Worm (Caenorhabditis elegans) whole organism, L4 larva: Measurements from ENCODE around the gene rpn-5.
"Not testable (repeated sequence)": the region's sequence is repeated elsewhere in the genome, so short reads cannot be mapped to it uniquely, and the experiment has no call there.

Source experiments
- F49E8.2 ChIP-seq: sonication (generic microtip); optimal IDR thresholded peaks from 2 replicates; lab custom pipeline; 2016; ENCODE audit warnings: missing compliant biosample characterization, mild to moderate bottlenecking, missing genetic modification characterization, borderline replicate concordance
- T26A8.4 ChIP-seq: fragments of 200-800 bp; sonication (Bioruptor generic); IDR thresholded peaks from 2 replicates; pipeline ENCODE4 v1.3.6; 2022; ENCODE audit warnings: missing genetic modification characterization, missing compliant biosample characterization
- Y48G9A.11 ChIP-seq: fragments of 200-800 bp; sonication (Bioruptor generic); IDR thresholded peaks from 2 replicates; pipeline ENCODE4 v1.3.6; 2022; ENCODE audit warnings: missing genetic modification reagents, missing genetic modification characterization, missing compliant biosample characterization
- Y75B8A.6 ChIP-seq: fragments of 200-800 bp; sonication (Bioruptor generic); IDR thresholded peaks from 2 replicates; pipeline ENCODE4 v1.3.6; 2022; ENCODE audit warnings: missing genetic modification reagents, missing genetic modification characterization, missing compliant biosample characterization
- ZK337.2 ChIP-seq: fragments of 200-800 bp; sonication (Bioruptor generic); IDR thresholded peaks from 2 replicates; pipeline ENCODE4 v1.3.6; 2022; ENCODE audit warnings: missing genetic modification reagents, missing genetic modification characterization, missing compliant biosample characterization
- arid-1 ChIP-seq: fragments of 200-800 bp; sonication (Bioruptor generic); conservative IDR thresholded peaks from 2 replicates; pipeline ENCODE4 v1.3.6; 2022; ENCODE audit warnings: missing genetic modification reagents, missing genetic modification characterization, missing compliant biosample characterization
- ceh-20 ChIP-seq: fragments of 200-800 bp; sonication (Bioruptor generic); IDR thresholded peaks from 2 replicates; pipeline ENCODE4 v1.3.6; 2022; ENCODE audit warnings: missing genetic modification reagents, missing genetic modification characterization, missing compliant biosample characterization
- ceh-28 ChIP-seq: fragments of 150-350 bp; optimal IDR thresholded peaks from 2 replicates; lab custom pipeline; 2014; ENCODE audit warnings: missing biosample characterization, missing genetic modification reagents, missing genetic modification characterization
- ceh-44 ChIP-seq: fragments of 200-800 bp; sonication (Bioruptor generic); IDR thresholded peaks from 2 replicates; pipeline ENCODE4 v1.3.6; 2022; ENCODE audit warnings: missing genetic modification reagents, missing genetic modification characterization, missing compliant biosample characterization
- ctbp-1 ChIP-seq: fragments of 200-800 bp; sonication (Bioruptor generic); IDR thresholded peaks from 2 replicates; pipeline ENCODE4 v1.3.6; 2022; ENCODE audit warnings: missing genetic modification reagents, missing genetic modification characterization, missing compliant biosample characterization
- daf-16 ChIP-seq, 3 experiments: sonication (generic microtip); optimal IDR thresholded peaks; 2 replicates each; lab custom pipeline; 2016 to 2017; ENCODE audit warnings: missing genetic modification characterization in 3 of 3, missing genetic modification reagents in 3 of 3, mild to moderate bottlenecking in 2 of 3, missing compliant biosample characterization in 2 of 3, missing biosample characterization in 1 of 3, moderate library complexity in 1 of 3
- dmd-6 ChIP-seq: fragments of 200-800 bp; sonication (Bioruptor generic); IDR thresholded peaks from 2 replicates; pipeline ENCODE4 v1.3.6; 2022; ENCODE audit warnings: missing genetic modification reagents, missing genetic modification characterization, missing compliant biosample characterization
- dmd-8 ChIP-seq: fragments of 200-800 bp; sonication (Bioruptor generic); IDR thresholded peaks from 2 replicates; pipeline ENCODE4 v1.3.6; 2022; ENCODE audit warnings: missing genetic modification characterization, missing compliant biosample characterization
- dmd-9 ChIP-seq: fragments of 200-800 bp; sonication (Bioruptor generic); IDR thresholded peaks from 2 replicates; pipeline ENCODE4 v1.3.6; 2022; ENCODE audit warnings: missing genetic modification reagents, missing genetic modification characterization, missing compliant biosample characterization
- dve-1 ChIP-seq: sonication (generic microtip); optimal IDR thresholded peaks from 2 replicates; lab custom pipeline; 2017; ENCODE audit warnings: antibody characterized with exemption, mild to moderate bottlenecking, missing genetic modification characterization, missing compliant biosample characterization; ENCODE audit not compliant: insufficient read depth
- hif-1 ChIP-seq, 2 experiments: sonication (generic microtip); optimal IDR thresholded peaks; 2 replicates each; lab custom pipeline; 2016 to 2017; ENCODE audit warnings: missing compliant biosample characterization in 2 of 2, missing genetic modification characterization in 2 of 2, missing genetic modification reagents in 2 of 2, missing genotype in 2 of 2, mild to moderate bottlenecking in 1 of 2
- hlh-11 ChIP-seq: fragments of 200-800 bp; sonication (Bioruptor generic); optimal IDR thresholded peaks from 2 replicates; lab custom pipeline; 2018; ENCODE audit warnings: mild to moderate bottlenecking, missing genetic modification characterization, missing compliant biosample characterization
- hlh-30 ChIP-seq: sonication (generic microtip); optimal IDR thresholded peaks from 2 replicates; lab custom pipeline; 2017; ENCODE audit warnings: antibody characterized with exemption, mild to moderate bottlenecking, missing genetic modification characterization, missing compliant biosample characterization; ENCODE audit not compliant: insufficient read depth
- hmg-1.1 ChIP-seq: fragments of 200-800 bp; sonication (Bioruptor generic); IDR thresholded peaks from 2 replicates; pipeline ENCODE4 v1.3.6; 2022; ENCODE audit warnings: missing genetic modification reagents, missing genetic modification characterization, missing compliant biosample characterization
- lin-1 ChIP-seq: fragments of 200-800 bp; sonication (Bioruptor generic); IDR thresholded peaks from 2 replicates; pipeline ENCODE4 v1.3.6; 2022; ENCODE audit warnings: missing genetic modification reagents, missing genetic modification characterization, missing compliant biosample characterization
- lin-13 ChIP-seq: fragments of 150-350 bp; optimal IDR thresholded peaks from 2 replicates; lab custom pipeline; 2014; ENCODE audit warnings: missing biosample characterization, missing genetic modification reagents, missing genetic modification characterization
- lin-15B ChIP-seq: fragments of 150-350 bp; sonication (generic microtip); optimal IDR thresholded peaks from 3 replicates; lab custom pipeline; 2014; ENCODE audit warnings: missing biosample characterization, missing genetic modification characterization
- lin-29 ChIP-seq: fragments of 200-800 bp; sonication (Bioruptor generic); IDR thresholded peaks from 2 replicates; pipeline ENCODE4 v1.3.6; 2022; ENCODE audit warnings: missing genetic modification reagents, missing genetic modification characterization, missing compliant biosample characterization
- lin-38 ChIP-seq: fragments of 200-800 bp; sonication (Bioruptor generic); IDR thresholded peaks from 2 replicates; pipeline ENCODE4 v1.3.6; 2022; ENCODE audit warnings: missing genetic modification reagents, missing genetic modification characterization, missing compliant biosample characterization
- lsy-2 ChIP-seq, 2 experiments: fragments of 150-350 bp in 1 of 2; sonication (generic microtip) in 1 of 2; optimal IDR thresholded peaks; 2 replicates each; lab custom pipeline; 2014 to 2017; ENCODE audit warnings: missing biosample characterization in 2 of 2, missing genetic modification characterization in 2 of 2
- madf-5 ChIP-seq, 2 experiments: fragments of 200-800 bp; sonication (Bioruptor generic); IDR thresholded peaks; 2 replicates each; pipeline ENCODE4 v1.3.6; 2022; ENCODE audit warnings: missing compliant biosample characterization in 2 of 2, missing genetic modification characterization in 2 of 2
- mdl-1 ChIP-seq, 2 experiments: fragments of 150-350 bp in 1 of 2; sonication (generic microtip) in 1 of 2; optimal IDR thresholded peaks; 2 replicates each; lab custom pipeline; 2014 to 2017; ENCODE audit warnings: missing biosample characterization in 2 of 2, missing genetic modification characterization in 2 of 2
- mdt-29 ChIP-seq: fragments of 200-800 bp; sonication (Bioruptor generic); IDR thresholded peaks from 2 replicates; pipeline ENCODE4 v1.3.6; 2022; ENCODE audit warnings: missing genetic modification reagents, missing genetic modification characterization, missing compliant biosample characterization
- mep-1 ChIP-seq: fragments of 150-350 bp; sonication (generic microtip); optimal IDR thresholded peaks from 3 replicates; lab custom pipeline; 2014; ENCODE audit warnings: missing biosample characterization, missing genetic modification characterization
- mes-2 ChIP-seq: sonication (generic microtip); optimal IDR thresholded peaks from 2 replicates; lab custom pipeline; 2016; ENCODE audit warnings: missing genotype, mild to moderate bottlenecking, missing genetic modification characterization, missing compliant biosample characterization; ENCODE audit not compliant: poor library complexity, severe bottlenecking
- mxl-2 ChIP-seq: fragments of 200-800 bp; sonication (Bioruptor generic); conservative IDR thresholded peaks from 2 replicates; pipeline ENCODE4 v1.3.6; 2022; ENCODE audit warnings: missing genetic modification reagents, missing genetic modification characterization, missing compliant biosample characterization
- nhr-102 ChIP-seq: sonication (generic microtip); optimal IDR thresholded peaks from 2 replicates; lab custom pipeline; 2016; ENCODE audit warnings: mild to moderate bottlenecking, missing genetic modification characterization, moderate library complexity, missing compliant biosample characterization
- nhr-11 ChIP-seq: fragments of 150-350 bp; optimal IDR thresholded peaks from 2 replicates; lab custom pipeline; 2014; ENCODE audit warnings: missing biosample characterization, missing genetic modification characterization
- nhr-28 ChIP-seq: fragments of 150-350 bp; optimal IDR thresholded peaks from 2 replicates; lab custom pipeline; 2014; ENCODE audit warnings: missing biosample characterization, missing genetic modification characterization
- nhr-42 ChIP-seq: fragments of 200-800 bp; sonication (Bioruptor generic); IDR thresholded peaks from 2 replicates; pipeline ENCODE4 v1.3.6; 2022; ENCODE audit warnings: missing genetic modification characterization, missing compliant biosample characterization
- nhr-48 ChIP-seq: sonication (generic microtip); optimal IDR thresholded peaks from 2 replicates; lab custom pipeline; 2016; ENCODE audit warnings: mild to moderate bottlenecking, missing genetic modification characterization, missing compliant biosample characterization
- nhr-6 ChIP-seq: fragments of 150-350 bp; optimal IDR thresholded peaks from 2 replicates; lab custom pipeline; 2014; ENCODE audit warnings: missing biosample characterization, missing genetic modification characterization
- nhr-77 ChIP-seq: fragments of 150-350 bp; optimal IDR thresholded peaks from 2 replicates; lab custom pipeline; 2014; ENCODE audit warnings: missing biosample characterization, missing genetic modification characterization
- pha-4 ChIP-seq, 2 experiments: fragments of 150-350 bp in 1 of 2; fragments of 200-800 bp in 1 of 2; sonication (Bioruptor generic) in 1 of 2; IDR thresholded peaks in 1 of 2; optimal IDR thresholded peaks in 1 of 2; 2 replicates each; pipeline versions ENCODE4 v1.3.6 to Lab custom; 2014 to 2022; ENCODE audit warnings: missing genetic modification characterization in 2 of 2, missing genetic modification reagents in 2 of 2, missing biosample characterization in 1 of 2, missing compliant biosample characterization in 1 of 2
- saeg-2 ChIP-seq: fragments of 200-800 bp; sonication (Bioruptor generic); IDR thresholded peaks from 2 replicates; pipeline ENCODE4 v1.3.6; 2022; ENCODE audit warnings: missing genetic modification reagents, missing genetic modification characterization, missing compliant biosample characterization
- set-16 ChIP-seq: fragments of 200-800 bp; sonication (Bioruptor generic); IDR thresholded peaks from 2 replicates; pipeline ENCODE4 v1.3.6; 2022; ENCODE audit warnings: missing genetic modification reagents, missing genetic modification characterization, missing compliant biosample characterization
- snpc-1.2 ChIP-seq: fragments of 200-800 bp; sonication (Bioruptor generic); IDR thresholded peaks from 2 replicates; pipeline ENCODE4 v1.3.6; 2022; ENCODE audit warnings: missing genetic modification reagents, missing genetic modification characterization, missing compliant biosample characterization
- spr-1 ChIP-seq: sonication (generic microtip); optimal IDR thresholded peaks from 2 replicates; lab custom pipeline; 2016; ENCODE audit warnings: mild to moderate bottlenecking, missing genetic modification characterization, missing compliant biosample characterization
- tra-1 ChIP-seq: fragments of 200-800 bp; sonication (Bioruptor generic); IDR thresholded peaks from 2 replicates; pipeline ENCODE4 v1.3.6; 2022; ENCODE audit warnings: missing genetic modification reagents, missing genetic modification characterization, missing compliant biosample characterization
- vab-7 ChIP-seq: fragments of 200-800 bp; sonication (Bioruptor generic); IDR thresholded peaks from 2 replicates; pipeline ENCODE4 v1.3.6; 2022; ENCODE audit warnings: missing genetic modification reagents, missing genetic modification characterization, missing compliant biosample characterization
- zfp-3 ChIP-seq: fragments of 200-800 bp; sonication (Bioruptor generic); conservative IDR thresholded peaks from 2 replicates; pipeline ENCODE4 v1.3.6; 2022; ENCODE audit warnings: missing genetic modification reagents, missing genetic modification characterization, missing compliant biosample characterization

Gene rpn-5

DNA sequence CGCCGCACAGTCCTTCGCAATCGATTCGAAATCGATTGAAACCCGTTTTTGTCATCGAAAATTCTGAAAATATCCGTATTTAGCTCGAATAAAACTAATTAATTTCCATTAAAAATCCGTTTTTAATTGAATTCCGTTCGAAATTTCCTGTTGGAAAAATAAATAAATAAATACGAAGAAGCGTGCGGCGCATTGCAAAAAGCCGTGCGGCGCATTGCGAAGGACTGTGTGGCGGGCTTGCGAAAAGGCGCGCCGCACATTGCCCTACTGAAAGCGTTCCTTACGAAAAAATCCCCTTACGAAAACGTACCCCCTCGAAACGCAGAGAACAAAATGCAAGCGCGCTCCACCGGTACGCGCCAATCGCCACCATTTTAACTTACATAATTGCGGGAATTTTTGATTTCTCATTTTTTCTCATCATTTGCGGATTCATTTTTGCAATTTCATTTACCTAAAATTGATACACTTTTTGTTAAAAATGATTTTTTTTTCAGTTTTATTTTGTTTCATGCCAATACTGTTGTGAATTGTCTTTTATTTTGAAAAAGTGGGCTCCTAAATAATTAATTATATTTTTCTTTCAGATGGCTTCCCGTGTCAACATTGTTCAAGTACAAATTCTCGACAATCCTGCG, 3.4 kb upstream of the rpn-5 start, which contains the start of gene unc-85:
Gene unc-85 (plus strand): TSS at position 588 of the 638 bp plus-strand sequence.
- peak; percentile 93 for TF ChIP-seq hmg-1.1 (GFP tag; lab: Robert Waterston, UW)
- peak; percentile 88 for TF ChIP-seq nhr-42 (GFP tag; lab: Robert Waterston, UW)
- TF ChIP-seq ctbp-1 (GFP tag; lab: Robert Waterston, UW): peak; percentile 87
- TF ChIP-seq arid-1 (GFP tag; lab: Robert Waterston, UW): peak; percentile 87
- TF ChIP-seq lin-38 (GFP tag; lab: Robert Waterston, UW): peak; percentile 99
- peak; percentile 67 for TF ChIP-seq lin-15B (tag; lab: Kevin White, UChicago)
- peak; percentile 15 for TF ChIP-seq nhr-28 (tag; lab: Kevin White, UChicago)
- peak; percentile 24 for TF ChIP-seq lin-13 (GFP tag; lab: Kevin White, UChicago)
- TF ChIP-seq mdt-29 (GFP tag; lab: Robert Waterston, UW): peak; percentile 57; the same call in 1 of the 2 replicates
- TF ChIP-seq daf-16 (GFP tag; optimal IDR thresholded peaks at IDR 0.05; lab: Kevin White, UChicago): peak in 1 of 2 experiments; percentile 41
- peak; percentile 32 for TF ChIP-seq daf-16 (tag; optimal IDR thresholded peaks at IDR 0.05; lab: Kevin White, UChicago)
- peak; percentile 22 for TF ChIP-seq nhr-48 (tag; lab: Kevin White, UChicago)
- TF ChIP-seq nhr-77 (tag; lab: Kevin White, UChicago): peak; percentile 23
- TF ChIP-seq vab-7 (GFP tag; lab: Robert Waterston, UW): peak; percentile 94
- peak; percentile 92 for TF ChIP-seq T26A8.4 (GFP tag; lab: Robert Waterston, UW)
- peak; percentile 2 for TF ChIP-seq ceh-28
- peak; percentile 91 for TF ChIP-seq tra-1 (GFP tag; lab: Robert Waterston, UW)
- 0 out of 2 replicates have a peak, but pooled peaks have one; percentile 44 for TF ChIP-seq dmd-8 (GFP tag; lab: Robert Waterston, UW)
- TF ChIP-seq hif-1 (tag; optimal IDR thresholded peaks at IDR 0.05; lab: Kevin White, UChicago): peak in 1 of 2 experiments; percentile 61
- TF ChIP-seq lin-29 (GFP tag; lab: Robert Waterston, UW): peak; percentile 65; the same call in 1 of the 2 replicates
- peak; percentile 89 for TF ChIP-seq Y75B8A.6 (GFP tag; lab: Robert Waterston, UW)
- TF ChIP-seq mxl-2: peak; percentile 83
- TF ChIP-seq Y48G9A.11 (GFP tag; lab: Robert Waterston, UW): peak; percentile 92
- TF ChIP-seq hlh-30 (tag; lab: Kevin White, UChicago): peak; percentile 44
- TF ChIP-seq dmd-9 (GFP tag; lab: Robert Waterston, UW): peak; percentile 78
- TF ChIP-seq dve-1 (tag; lab: Kevin White, UChicago): peak; percentile 56
- TF ChIP-seq hlh-11 (tag; lab: Kevin White, UChicago): peak; percentile 72
- TF ChIP-seq mdl-1 (tag; optimal IDR thresholded peaks at IDR 0.05; lab: Kevin White, UChicago): peak in 1 of 2 experiments; percentile 16
- TF ChIP-seq pha-4 (GFP tag; IDR thresholded peaks at IDR 0.05; lab: Robert Waterston, UW): peak; percentile 90
- TF ChIP-seq pha-4 (tag; optimal IDR thresholded peaks at IDR 0.05; lab: Kevin White, UChicago): not testable (repeated sequence)
- peak; percentile 87 for TF ChIP-seq mes-2 (tag; lab: Kevin White, UChicago)
- peak; percentile 90 for TF ChIP-seq ceh-20 (GFP tag; lab: Robert Waterston, UW)
- TF ChIP-seq ZK337.2 (GFP tag; lab: Robert Waterston, UW): peak; percentile 55; the same call in 1 of the 2 replicates
- peak; percentile 74; the same call in 1 of the 2 replicates for TF ChIP-seq saeg-2 (GFP tag; lab: Robert Waterston, UW)
- peak; percentile 81 for TF ChIP-seq nhr-102 (tag; lab: Kevin White, UChicago)
- peak; percentile 88 for TF ChIP-seq lin-1
- peak; percentile 53 to 61; a peak in 1 of 4 replicates for TF ChIP-seq madf-5 (GFP tag; IDR thresholded peaks at IDR 0.05; lab: Robert Waterston, UW)
- TF ChIP-seq F49E8.2 (tag; lab: Kevin White, UChicago): peak; percentile 60
- peak; percentile 79 for TF ChIP-seq set-16 (GFP tag; lab: Robert Waterston, UW)
- peak; percentile 43 for TF ChIP-seq nhr-11 (tag; lab: Kevin White, UChicago)
- peak; percentile 90 for TF ChIP-seq ceh-44
- TF ChIP-seq nhr-6 (tag; lab: Kevin White, UChicago): peak; percentile 33
- TF ChIP-seq lsy-2 (tag; optimal IDR thresholded peaks at IDR 0.05; lab: Kevin White, UChicago): peak; percentile 71 to 83
- peak; percentile 70 for TF ChIP-seq spr-1 (tag; lab: Kevin White, UChicago)
- TF ChIP-seq snpc-1.2 (GFP tag; lab: Robert Waterston, UW): peak; percentile 89
- peak; percentile 85 for TF ChIP-seq zfp-3
- TF ChIP-seq dmd-6 (GFP tag; lab: Robert Waterston, UW): peak; percentile 83
- peak; percentile 82 for TF ChIP-seq mep-1
